Fruit fly (Drosophila melanogaster) whole organism, embryonic: ENCODE measurements around the gene CG10038.

Experiments
- Atf-2 ChIP-seq: fragments of 200-800 bp; sonication (Bioruptor generic); optimal IDR thresholded peaks from 2 replicates; lab custom pipeline; 2016; ENCODE audit warnings: missing biosample characterization, missing genetic modification characterization
- Blimp-1 ChIP-seq: fragments of 200-800 bp; sonication (Bioruptor generic); optimal IDR thresholded peaks from 3 replicates; lab custom pipeline; 2018; ENCODE audit warnings: missing biosample characterization, missing genetic modification characterization, mild to moderate bottlenecking, moderate library complexity, missing genetic modification reagents
- CG12942 ChIP-seq: fragments of 200-800 bp; sonication (Bioruptor generic); optimal IDR thresholded peaks from 3 replicates; lab custom pipeline; 2016; ENCODE audit warnings: missing biosample characterization, missing genetic modification characterization
- CG14050 ChIP-seq: fragments of 200-800 bp; sonication (Bioruptor generic); IDR thresholded peaks from 3 replicates; pipeline ENCODE4 v1.3.6; 2022; ENCODE audit warnings: missing biosample characterization, missing genetic modification characterization
- CG14860 ChIP-seq: fragments of 200-800 bp; sonication (Bioruptor generic); IDR thresholded peaks from 3 replicates; pipeline ENCODE4 v1.3.6; 2022; ENCODE audit warnings: missing biosample characterization, missing genetic modification characterization; ENCODE audit not compliant: partially characterized antibody
- CG15011 ChIP-seq: fragments of 200-800 bp; sonication (Bioruptor generic); optimal IDR thresholded peaks from 3 replicates; lab custom pipeline; 2018; ENCODE audit warnings: missing biosample characterization, mild to moderate bottlenecking, missing genetic modification characterization
- CG1603 ChIP-seq: fragments of 200-800 bp; sonication (Bioruptor generic); optimal IDR thresholded peaks from 2 replicates; lab custom pipeline; 2019; ENCODE audit warnings: missing biosample characterization, mild to moderate bottlenecking, missing genetic modification characterization, moderate library complexity
- CG16779 ChIP-seq: fragments of 200-800 bp; sonication (Bioruptor generic); IDR thresholded peaks from 2 replicates; pipeline ENCODE4 v1.3.6; 2022; ENCODE audit warnings: missing biosample characterization, missing genetic modification characterization
- CG16813 ChIP-seq: fragments of 200-800 bp; sonication (Bioruptor generic); IDR thresholded peaks from 3 replicates; pipeline ENCODE4 v1.3.6; 2022; ENCODE audit warnings: missing biosample characterization, missing genetic modification characterization; ENCODE audit not compliant: partially characterized antibody
- CG1832 ChIP-seq: fragments of 200-800 bp; sonication (Bioruptor generic); optimal IDR thresholded peaks from 2 replicates; lab custom pipeline; 2017; ENCODE audit warnings: missing biosample characterization, mild to moderate bottlenecking, missing genetic modification characterization, inconsistent platforms
- CG18619 ChIP-seq: fragments of 200-800 bp; sonication (Bioruptor generic); optimal IDR thresholded peaks from 3 replicates; lab custom pipeline; 2017; ENCODE audit warnings: missing biosample characterization, mild to moderate bottlenecking, missing genetic modification characterization
- CG18764 ChIP-seq: fragments of 200-800 bp; sonication (Bioruptor generic); optimal IDR thresholded peaks from 3 replicates; lab custom pipeline; 2016; ENCODE audit warnings: missing biosample characterization, missing genetic modification characterization
- CG31224 ChIP-seq: fragments of 200-800 bp; sonication (Bioruptor generic); IDR thresholded peaks from 2 replicates; pipeline ENCODE4 v1.3.6; 2022; ENCODE audit warnings: missing biosample characterization, missing genetic modification characterization
- CG31388 ChIP-seq: fragments of 200-800 bp; sonication (Bioruptor generic); optimal IDR thresholded peaks from 2 replicates; lab custom pipeline; 2016; ENCODE audit warnings: missing biosample characterization, missing genetic modification characterization
- CG32532 ChIP-seq: fragments of 200-800 bp; sonication (Bioruptor generic); IDR thresholded peaks from 2 replicates; pipeline ENCODE4 v1.3.6; 2022; ENCODE audit warnings: missing biosample characterization, missing genetic modification characterization
- CG32767 ChIP-seq: fragments of 200-800 bp; sonication (Bioruptor generic); IDR thresholded peaks from 2 replicates; pipeline ENCODE4 v1.3.6; 2022; ENCODE audit warnings: missing biosample characterization, missing genetic modification characterization
- CG33213 ChIP-seq: fragments of 200-800 bp; sonication (Bioruptor generic); optimal IDR thresholded peaks from 3 replicates; lab custom pipeline; 2016; ENCODE audit warnings: missing biosample characterization, missing genetic modification characterization
- CG33557 ChIP-seq: fragments of 200-800 bp; sonication (Bioruptor generic); optimal IDR thresholded peaks from 2 replicates; lab custom pipeline; 2019; ENCODE audit warnings: missing biosample characterization, mild to moderate bottlenecking, missing genetic modification characterization, moderate library complexity
- CG3847 ChIP-seq: fragments of 200-800 bp; sonication (Bioruptor generic); IDR thresholded peaks from 2 replicates; pipeline ENCODE4 v1.3.6; 2022; ENCODE audit warnings: missing biosample characterization, missing genetic modification characterization
- CG4360 ChIP-seq: fragments of 200-800 bp; sonication (Bioruptor generic); IDR thresholded peaks from 2 replicates; pipeline ENCODE4 v1.3.6; 2022; ENCODE audit warnings: missing biosample characterization, missing genetic modification characterization
- CG7357 ChIP-seq: fragments of 200-800 bp; sonication (Bioruptor generic); IDR thresholded peaks from 3 replicates; pipeline ENCODE4 v1.3.6; 2022; ENCODE audit warnings: missing biosample characterization, missing genetic modification characterization
- CG7839 ChIP-seq: fragments of 200-800 bp; sonication (Bioruptor generic); optimal IDR thresholded peaks from 3 replicates; lab custom pipeline; 2018; ENCODE audit warnings: missing biosample characterization, mild to moderate bottlenecking, missing genetic modification characterization, moderate library complexity
- CG8290 ChIP-seq, 3 experiments: fragments of 200-800 bp; sonication (Bioruptor generic); optimal IDR thresholded peaks; 2 replicates each; lab custom pipeline; 2016 to 2019; ENCODE audit warnings: missing biosample characterization in 3 of 3, missing genetic modification characterization in 3 of 3, mild to moderate bottlenecking in 2 of 3, moderate library complexity in 1 of 3
- CG8388 ChIP-seq: fragments of 200-800 bp; sonication (Bioruptor generic); optimal IDR thresholded peaks from 2 replicates; lab custom pipeline; 2019; ENCODE audit warnings: missing biosample characterization, mild to moderate bottlenecking, missing genetic modification characterization, moderate library complexity
- CG9437 ChIP-seq: fragments of 200-800 bp; sonication (Bioruptor generic); optimal IDR thresholded peaks from 2 replicates; lab custom pipeline; 2018; ENCODE audit warnings: missing biosample characterization, mild to moderate bottlenecking, missing genetic modification characterization
- Dip3 ChIP-seq: fragments of 200-800 bp; sonication (Bioruptor generic); optimal IDR thresholded peaks from 3 replicates; lab custom pipeline; 2016; ENCODE audit warnings: missing biosample characterization, missing genetic modification characterization
- Lhr ChIP-seq: fragments of 200-800 bp; sonication (Bioruptor generic); optimal IDR thresholded peaks from 3 replicates; lab custom pipeline; 2017; ENCODE audit warnings: mild to moderate bottlenecking, missing biosample characterization, missing genetic modification reagents, missing genetic modification characterization
- Myb ChIP-seq: fragments of 200-800 bp; sonication (Bioruptor generic); optimal IDR thresholded peaks from 2 replicates; lab custom pipeline; 2016; ENCODE audit warnings: missing biosample characterization, missing genetic modification characterization
- Nf-YA ChIP-seq: fragments of 200-800 bp; sonication (Bioruptor generic); IDR thresholded peaks from 2 replicates; pipeline ENCODE4 v1.3.6; 2022; ENCODE audit warnings: missing biosample characterization, missing genetic modification characterization
- Rfx ChIP-seq: fragments of 200-800 bp; sonication (Bioruptor generic); IDR thresholded peaks from 2 replicates; pipeline ENCODE4 v1.3.6; 2022; ENCODE audit warnings: missing biosample characterization, missing genetic modification characterization
- Sox102F ChIP-seq: fragments of 200-800 bp; sonication (Bioruptor generic); optimal IDR thresholded peaks from 2 replicates; lab custom pipeline; 2018; ENCODE audit warnings: missing biosample characterization, mild to moderate bottlenecking, missing genetic modification characterization, moderate library complexity
- ato ChIP-seq: fragments of 200-800 bp; sonication (Bioruptor generic); IDR thresholded peaks from 2 replicates; pipeline ENCODE4 v1.3.6; 2022; ENCODE audit warnings: missing biosample characterization, missing genetic modification characterization; ENCODE audit not compliant: partially characterized antibody
- chif ChIP-seq, 2 experiments: fragments of 200-800 bp; sonication (Bioruptor generic); optimal IDR thresholded peaks; 3 replicates each; lab custom pipeline; 2016; ENCODE audit warnings: missing biosample characterization in 2 of 2, missing genetic modification characterization in 2 of 2
- chn ChIP-seq: fragments of 200-800 bp; sonication (Bioruptor generic); optimal IDR thresholded peaks from 2 replicates; lab custom pipeline; 2016; ENCODE audit warnings: missing biosample characterization, missing genetic modification characterization
- corto ChIP-seq: fragments of 200-800 bp; sonication (Bioruptor generic); optimal IDR thresholded peaks from 2 replicates; lab custom pipeline; 2016; ENCODE audit warnings: missing biosample characterization, mild to moderate bottlenecking, missing genetic modification characterization, moderate library complexity
- crol ChIP-seq: fragments of 200-800 bp; sonication (Bioruptor generic); IDR thresholded peaks from 2 replicates; pipeline ENCODE4 v1.3.6; 2022; ENCODE audit warnings: missing biosample characterization, missing genetic modification characterization
- cwo ChIP-seq: fragments of 200-800 bp; sonication (Bioruptor generic); optimal IDR thresholded peaks from 3 replicates; lab custom pipeline; 2017; ENCODE audit warnings: missing biosample characterization, missing genetic modification characterization, mild to moderate bottlenecking, moderate library complexity, missing genetic modification reagents
- disco-r ChIP-seq: fragments of 200-800 bp; sonication (Bioruptor generic); optimal IDR thresholded peaks from 2 replicates; lab custom pipeline; 2016; ENCODE audit warnings: missing biosample characterization, missing genetic modification characterization
- dpn ChIP-seq, 2 experiments: fragments of 200-800 bp; sonication (Bioruptor generic); optimal IDR thresholded peaks; 3 replicates each; lab custom pipeline; 2016; ENCODE audit warnings: missing biosample characterization in 2 of 2, missing genetic modification characterization in 2 of 2
- jumu ChIP-seq: fragments of 200-800 bp; sonication (Bioruptor generic); optimal IDR thresholded peaks from 3 replicates; lab custom pipeline; 2016; ENCODE audit warnings: missing biosample characterization, missing genetic modification characterization
- knrl ChIP-seq: fragments of 200-800 bp; sonication (Bioruptor generic); IDR thresholded peaks from 3 replicates; pipeline ENCODE4 v1.3.6; 2022; ENCODE audit warnings: missing biosample characterization, missing genetic modification characterization; ENCODE audit not compliant: partially characterized antibody
- nau ChIP-seq: fragments of 200-800 bp; sonication (Bioruptor generic); optimal IDR thresholded peaks from 3 replicates; lab custom pipeline; 2017; ENCODE audit warnings: missing biosample characterization, mild to moderate bottlenecking, missing genetic modification characterization, missing genetic modification reagents
- nerfin-1 ChIP-seq: fragments of 200-800 bp; sonication (Bioruptor generic); optimal IDR thresholded peaks from 3 replicates; lab custom pipeline; 2019; ENCODE audit warnings: missing biosample characterization, mild to moderate bottlenecking, missing genetic modification characterization, moderate library complexity
- nmo ChIP-seq: fragments of 200-800 bp; sonication (Bioruptor generic); optimal IDR thresholded peaks from 2 replicates; lab custom pipeline; 2018; ENCODE audit warnings: missing biosample characterization, mild to moderate bottlenecking, missing genetic modification characterization, moderate library complexity
- phol ChIP-seq: fragments of 200-800 bp; sonication (Bioruptor generic); optimal IDR thresholded peaks from 3 replicates; lab custom pipeline; 2018; ENCODE audit warnings: missing biosample characterization, mild to moderate bottlenecking, missing genetic modification characterization, moderate library complexity
- sd ChIP-seq: fragments of 200-800 bp; sonication (Bioruptor generic); optimal IDR thresholded peaks from 3 replicates; lab custom pipeline; 2018; ENCODE audit warnings: missing biosample characterization, mild to moderate bottlenecking, missing genetic modification characterization, moderate library complexity
- slbo ChIP-seq: fragments of 200-800 bp; sonication (Bioruptor generic); IDR thresholded peaks from 2 replicates; pipeline ENCODE4 v1.3.6; 2022; ENCODE audit warnings: missing biosample characterization, missing genetic modification characterization
- usp ChIP-seq: fragments of >200 bp; optimal IDR thresholded peaks from 2 replicates; lab custom pipeline; 2017; ENCODE audit warnings: missing biosample characterization, missing genetic modification characterization
- vvl ChIP-seq: fragments of 200-800 bp; sonication (Bioruptor generic); IDR thresholded peaks from 2 replicates; pipeline ENCODE4 v1.3.6; 2022; ENCODE audit warnings: missing biosample characterization, missing genetic modification characterization
- wek ChIP-seq: fragments of 200-800 bp; sonication (Bioruptor generic); optimal IDR thresholded peaks from 3 replicates; lab custom pipeline; 2018; ENCODE audit warnings: missing biosample characterization, mild to moderate bottlenecking, missing genetic modification characterization, moderate library complexity

The CG10038 gene

DNA sequence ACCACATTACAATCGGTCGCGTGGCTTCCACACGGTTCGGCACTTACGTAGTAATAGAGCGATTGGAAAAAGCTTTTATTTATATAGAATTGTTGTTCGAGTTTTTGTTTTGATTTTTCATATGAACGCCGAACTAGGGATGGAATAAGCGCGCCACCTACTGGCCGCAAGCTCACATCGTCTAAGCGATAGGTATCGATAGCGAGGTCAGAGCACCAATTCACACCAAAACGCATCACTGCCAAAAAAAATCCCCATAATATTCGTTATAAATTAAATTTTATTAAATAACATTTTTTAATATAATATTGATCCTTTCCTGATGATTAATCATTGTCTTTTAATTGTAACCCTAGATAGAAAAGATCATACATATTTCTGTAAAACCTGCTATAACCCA, at the start of gene CG10038 (continued):
- TF ChIP-seq chif (GFP tag; optimal IDR thresholded peaks at IDR 0.05; lab: Kevin White, UChicago) (peak in 1 of 2 experiments; percentile 15), Lhr (peak; percentile 74), sd (tag; lab: Kevin White, UChicago) (no peak), slbo (GFP tag; lab: Robert Waterston, UW) (peak; percentile 67; the same call in 1 of the 2 replicates), wek (peak; percentile 31), CG32767 (GFP tag; lab: Robert Waterston, UW) (no peak), CG3847 (GFP tag; lab: Robert Waterston, UW) (peak; percentile 55), CG7357 (GFP tag; lab: Robert Waterston, UW) (peak; percentile 81), nmo (GFP tag; lab: Kevin White, UChicago) (peak; percentile 69), CG4360 (GFP tag; lab: Robert Waterston, UW) (0 out of 2 replicates have a peak, but pooled peaks have one; percentile 26), Sox102F (GFP tag; lab: Kevin White, UChicago) (peak; percentile 20), CG8388 (GFP tag; lab: Kevin White, UChicago) (no peak), CG14860 (GFP tag; lab: Robert Waterston, UW) (peak; percentile 80), chn (GFP tag; lab: Kevin White, UChicago) (peak; percentile 36), Dip3 (peak; percentile 6), CG8290 (GFP tag; optimal IDR thresholded peaks at IDR 0.05; lab: Kevin White, UChicago) (peak; percentile 42), CG8290 (tag; optimal IDR thresholded peaks at IDR 0.05; lab: Kevin White, UChicago) (no peak), jumu (GFP tag; lab: Kevin White, UChicago) (no peak), cwo (GFP tag; lab: Kevin White, UChicago) (no peak), vvl (GFP tag; lab: Robert Waterston, UW) (peak; percentile 55; the same call in 1 of the 2 replicates), corto (GFP tag; lab: Kevin White, UChicago) (no peak), CG7839 (tag; lab: Kevin White, UChicago) (peak; percentile 32), CG33557 (GFP tag; lab: Kevin White, UChicago) (no peak), Rfx (GFP tag; lab: Robert Waterston, UW) (peak; percentile 84), Blimp-1 (GFP tag; lab: Kevin White, UChicago) (no peak), ato (GFP tag; lab: Robert Waterston, UW) (peak; percentile 87), CG18764 (GFP tag; lab: Kevin White, UChicago) (peak; percentile 13), Atf-2 (GFP tag; lab: Kevin White, UChicago) (no peak), disco-r (GFP tag; lab: Kevin White, UChicago) (no peak), CG1832 (GFP tag; lab: Kevin White, UChicago) (no peak), CG15011 (GFP tag; lab: Kevin White, UChicago) (no peak), CG1603 (tag; lab: Kevin White, UChicago) (peak; percentile 69), CG16813 (GFP tag; lab: Robert Waterston, UW) (peak; percentile 93), CG9437 (no peak), knrl (GFP tag; lab: Robert Waterston, UW) (peak; percentile 96), CG18619 (GFP tag; lab: Kevin White, UChicago) (no peak), phol (tag; lab: Kevin White, UChicago) (peak; percentile 53), usp (GFP tag; lab: Kevin White, UChicago) (no peak), CG14050 (GFP tag; lab: Robert Waterston, UW) (no peak), crol (GFP tag; lab: Robert Waterston, UW) (no peak), Myb (GFP tag; lab: Kevin White, UChicago) (peak; percentile 83), CG31388 (no peak), nerfin-1 (tag; lab: Kevin White, UChicago) (no peak), nau (GFP tag; lab: Kevin White, UChicago) (no peak), CG32532 (GFP tag; lab: Robert Waterston, UW) (peak; percentile 66), CG31224 (GFP tag; lab: Robert Waterston, UW) (no peak), CG12942 (GFP tag; lab: Kevin White, UChicago) (peak; percentile 21), Nf-YA (GFP tag; lab: Robert Waterston, UW) (no peak), CG16779 (GFP tag; lab: Robert Waterston, UW) (no peak), CG33213 (GFP tag; lab: Kevin White, UChicago) (peak; percentile 67), dpn (GFP tag; optimal IDR thresholded peaks at IDR 0.05; lab: Kevin White, UChicago) (peak; percentile 29 to 58)
